Worm (Caenorhabditis elegans) whole organism, L4/young adult: ENCODE results near the gene B0303.14.

Experiments used
- dao-5 ChIP-seq: sonication (generic microtip); optimal IDR thresholded peaks from 2 replicates; lab custom pipeline; 2016; ENCODE audit warnings: missing genotype, missing genetic modification characterization, moderate library complexity, missing compliant biosample characterization
- him-1 ChIP-seq: sonication (generic microtip); optimal IDR thresholded peaks from 2 replicates; lab custom pipeline; 2016; ENCODE audit warnings: missing genotype, missing genetic modification reagents, missing genetic modification characterization, missing compliant biosample characterization

- TF ChIP-seq him-1 (no peak), dao-5 (tag; lab: Kevin White, UChicago) (no peak)
Measured at ce11 chrIII:8710310-8710709, 5.7 kb downstream of the B0303.14 start, which contains the start of gene B0303.11.
